Fruit fly (Drosophila melanogaster) whole organism, embryonic: ENCODE results near the gene CG18281.
A peak's percentile ranks its signal among the peaks of the same experiment; 100 is the strongest.

Experiments used
- Adf1 ChIP-seq: fragments of 200-800 bp; sonication (Bioruptor generic); IDR thresholded peaks from 2 replicates; pipeline ENCODE4 v1.3.6; 2022; ENCODE audit warnings: missing biosample characterization, missing genetic modification characterization
- Aef1 ChIP-seq: fragments of 200-800 bp; sonication (Bioruptor generic); IDR thresholded peaks from 3 replicates; pipeline ENCODE4 v1.3.6; 2022; ENCODE audit warnings: missing biosample characterization, missing genetic modification characterization
- CG10565 ChIP-seq: fragments of 200-800 bp; sonication (Bioruptor generic); optimal IDR thresholded peaks from 3 replicates; lab custom pipeline; 2016; ENCODE audit warnings: missing biosample characterization, mild to moderate bottlenecking, missing genetic modification characterization
- CG10979 ChIP-seq: fragments of 200-800 bp; sonication (Bioruptor generic); optimal IDR thresholded peaks from 2 replicates; lab custom pipeline; 2018; ENCODE audit warnings: missing biosample characterization, mild to moderate bottlenecking, missing genetic modification characterization, moderate library complexity
- CG11504 ChIP-seq: fragments of 200-800 bp; sonication (Bioruptor generic); optimal IDR thresholded peaks from 3 replicates; lab custom pipeline; 2019; ENCODE audit warnings: missing biosample characterization, mild to moderate bottlenecking, missing genetic modification characterization, moderate library complexity
- CG12769 ChIP-seq: fragments of 200-800 bp; sonication (Bioruptor generic); optimal IDR thresholded peaks from 2 replicates; lab custom pipeline; 2019; ENCODE audit warnings: missing biosample characterization, mild to moderate bottlenecking, missing genetic modification characterization, moderate library complexity
- CG13624 ChIP-seq: fragments of 200-800 bp; sonication (Bioruptor generic); optimal IDR thresholded peaks from 2 replicates; lab custom pipeline; 2016; ENCODE audit warnings: missing biosample characterization, missing genetic modification characterization
- CG15479 ChIP-seq: fragments of 200-800 bp; sonication (Bioruptor generic); optimal IDR thresholded peaks from 3 replicates; lab custom pipeline; 2019; ENCODE audit warnings: missing biosample characterization, mild to moderate bottlenecking, missing genetic modification characterization, moderate library complexity
- CG1603 ChIP-seq: fragments of 200-800 bp; sonication (Bioruptor generic); optimal IDR thresholded peaks from 2 replicates; lab custom pipeline; 2019; ENCODE audit warnings: missing biosample characterization, mild to moderate bottlenecking, missing genetic modification characterization, moderate library complexity
- CG17359 ChIP-seq: fragments of 200-800 bp; sonication (Bioruptor generic); optimal IDR thresholded peaks from 3 replicates; lab custom pipeline; 2018; ENCODE audit warnings: missing biosample characterization, mild to moderate bottlenecking, missing genetic modification characterization, moderate library complexity
- CG2712 ChIP-seq: fragments of 200-800 bp; optimal IDR thresholded peaks from 3 replicates; lab custom pipeline; 2019; ENCODE audit warnings: missing biosample characterization, mild to moderate bottlenecking, missing genetic modification characterization, moderate library complexity
- CG30431 ChIP-seq: fragments of 200-800 bp; sonication (Bioruptor generic); optimal IDR thresholded peaks from 2 replicates; lab custom pipeline; 2017; ENCODE audit warnings: missing biosample characterization, missing genetic modification characterization
- CG32532 ChIP-seq: fragments of 200-800 bp; sonication (Bioruptor generic); IDR thresholded peaks from 2 replicates; pipeline ENCODE4 v1.3.6; 2022; ENCODE audit warnings: missing biosample characterization, missing genetic modification characterization
- CG34376 ChIP-seq: fragments of 200-800 bp; sonication (Bioruptor generic); optimal IDR thresholded peaks from 2 replicates; lab custom pipeline; 2018; ENCODE audit warnings: missing biosample characterization, mild to moderate bottlenecking, missing genetic modification characterization
- CG4707 ChIP-seq: fragments of 200-800 bp; sonication (Bioruptor generic); optimal IDR thresholded peaks from 2 replicates; lab custom pipeline; 2018; ENCODE audit warnings: missing biosample characterization, mild to moderate bottlenecking, missing genetic modification characterization, moderate library complexity
- CG6254 ChIP-seq: fragments of 200-800 bp; sonication (Bioruptor generic); optimal IDR thresholded peaks from 3 replicates; lab custom pipeline; 2017; ENCODE audit warnings: mild to moderate bottlenecking, missing biosample characterization, missing genetic modification reagents, missing genetic modification characterization
- CG7556 ChIP-seq: fragments of 200-800 bp; sonication (Bioruptor generic); optimal IDR thresholded peaks from 2 replicates; lab custom pipeline; 2017; ENCODE audit warnings: missing biosample characterization, mild to moderate bottlenecking, missing genetic modification characterization
- CG7839 ChIP-seq: fragments of 200-800 bp; sonication (Bioruptor generic); optimal IDR thresholded peaks from 3 replicates; lab custom pipeline; 2018; ENCODE audit warnings: missing biosample characterization, mild to moderate bottlenecking, missing genetic modification characterization, moderate library complexity
- CG8359 ChIP-seq: fragments of 200-800 bp; sonication (Bioruptor generic); optimal IDR thresholded peaks from 2 replicates; lab custom pipeline; 2017; ENCODE audit warnings: missing biosample characterization, mild to moderate bottlenecking, missing genetic modification characterization, borderline replicate concordance
- CG9797 ChIP-seq: fragments of 200-800 bp; sonication (Bioruptor generic); optimal IDR thresholded peaks from 3 replicates; lab custom pipeline; 2018; ENCODE audit warnings: missing biosample characterization, mild to moderate bottlenecking, missing genetic modification characterization
- CHES-1-like ChIP-seq: fragments of 200-800 bp; sonication (Bioruptor generic); optimal IDR thresholded peaks from 2 replicates; lab custom pipeline; 2016; ENCODE audit warnings: missing biosample characterization, missing genetic modification characterization
- Dad ChIP-seq: fragments of 200-800 bp; sonication (Bioruptor generic); optimal IDR thresholded peaks from 3 replicates; lab custom pipeline; 2016; ENCODE audit warnings: missing biosample characterization, missing genetic modification characterization
- Deaf1 ChIP-seq: fragments of 200-800 bp; optimal IDR thresholded peaks from 3 replicates; lab custom pipeline; 2019; ENCODE audit warnings: missing biosample characterization, mild to moderate bottlenecking, missing genetic modification characterization, moderate library complexity
- HmgD ChIP-seq: fragments of 200-800 bp; sonication (Bioruptor generic); optimal IDR thresholded peaks from 3 replicates; lab custom pipeline; 2016; ENCODE audit warnings: missing biosample characterization, missing genetic modification characterization
- Hsf ChIP-seq: fragments of 200-800 bp; sonication (Bioruptor generic); optimal IDR thresholded peaks from 3 replicates; lab custom pipeline; 2016; ENCODE audit warnings: missing biosample characterization, missing genetic modification characterization
- Nf-YA ChIP-seq: fragments of 200-800 bp; sonication (Bioruptor generic); IDR thresholded peaks from 2 replicates; pipeline ENCODE4 v1.3.6; 2022; ENCODE audit warnings: missing biosample characterization, missing genetic modification characterization
- Ravus ChIP-seq: fragments of 200-800 bp; sonication (Bioruptor generic); IDR thresholded peaks from 2 replicates; pipeline ENCODE4 v1.3.6; 2022; ENCODE audit warnings: missing biosample characterization, missing genetic modification characterization
- Spps ChIP-seq: fragments of 200-800 bp; sonication (Bioruptor generic); optimal IDR thresholded peaks from 2 replicates; lab custom pipeline; 2018; ENCODE audit warnings: missing biosample characterization, mild to moderate bottlenecking, missing genetic modification characterization
- Trl ChIP-seq, 3 experiments: fragments of >200 bp in 2 of 3; fragments of 200-800 bp in 1 of 3; sonication (Bioruptor generic) in 1 of 3; optimal IDR thresholded peaks; 2 replicates in 1 of 3; 3 replicates in 2 of 3; lab custom pipeline; 2016 to 2017; ENCODE audit warnings: missing biosample characterization in 1 of 3, missing genetic modification characterization in 1 of 3
- Usf ChIP-seq: fragments of 200-800 bp; sonication (Bioruptor generic); optimal IDR thresholded peaks from 2 replicates; lab custom pipeline; 2017; ENCODE audit warnings: missing genotype, missing biosample characterization, missing genetic modification characterization
- al ChIP-seq: fragments of 200-800 bp; sonication (Bioruptor generic); IDR thresholded peaks from 2 replicates; pipeline ENCODE4 v1.3.6; 2022; ENCODE audit warnings: missing biosample characterization, missing genetic modification characterization
- ato ChIP-seq: fragments of 200-800 bp; sonication (Bioruptor generic); IDR thresholded peaks from 2 replicates; pipeline ENCODE4 v1.3.6; 2022; ENCODE audit warnings: missing biosample characterization, missing genetic modification characterization; ENCODE audit not compliant: partially characterized antibody
- corto ChIP-seq: fragments of 200-800 bp; sonication (Bioruptor generic); optimal IDR thresholded peaks from 2 replicates; lab custom pipeline; 2016; ENCODE audit warnings: missing biosample characterization, mild to moderate bottlenecking, missing genetic modification characterization, moderate library complexity
- crc ChIP-seq: fragments of 200-800 bp; sonication (Bioruptor generic); optimal IDR thresholded peaks from 2 replicates; lab custom pipeline; 2016; ENCODE audit warnings: missing biosample characterization, missing genetic modification characterization
- ftz-f1 ChIP-seq: fragments of 200-800 bp; sonication (Bioruptor generic); optimal IDR thresholded peaks from 2 replicates; lab custom pipeline; 2016; ENCODE audit warnings: missing biosample characterization, missing genetic modification characterization
- fu2 ChIP-seq: fragments of 200-800 bp; sonication (Bioruptor generic); optimal IDR thresholded peaks from 2 replicates; lab custom pipeline; 2016; ENCODE audit warnings: missing biosample characterization, missing genetic modification characterization
- gce ChIP-seq: fragments of 200-800 bp; sonication (Bioruptor generic); IDR thresholded peaks from 3 replicates; pipeline ENCODE4 v1.3.6; 2022; ENCODE audit warnings: missing biosample characterization, missing genetic modification characterization
- gsb-n ChIP-seq: fragments of 200-800 bp; sonication (Bioruptor generic); optimal IDR thresholded peaks from 3 replicates; lab custom pipeline; 2018; ENCODE audit warnings: missing biosample characterization, mild to moderate bottlenecking, missing genetic modification characterization
- nau ChIP-seq: fragments of 200-800 bp; sonication (Bioruptor generic); optimal IDR thresholded peaks from 3 replicates; lab custom pipeline; 2017; ENCODE audit warnings: missing biosample characterization, mild to moderate bottlenecking, missing genetic modification characterization, missing genetic modification reagents
- phol ChIP-seq: fragments of 200-800 bp; sonication (Bioruptor generic); optimal IDR thresholded peaks from 3 replicates; lab custom pipeline; 2018; ENCODE audit warnings: missing biosample characterization, mild to moderate bottlenecking, missing genetic modification characterization, moderate library complexity
- row ChIP-seq: fragments of 200-800 bp; sonication (Bioruptor generic); IDR thresholded peaks from 3 replicates; pipeline ENCODE4 v1.3.6; 2022; ENCODE audit warnings: missing biosample characterization, missing genetic modification characterization
- salm ChIP-seq: fragments of 200-800 bp; sonication (Bioruptor generic); optimal IDR thresholded peaks from 2 replicates; lab custom pipeline; 2018; ENCODE audit warnings: missing biosample characterization, mild to moderate bottlenecking, missing genetic modification characterization
- schlank ChIP-seq: fragments of 200-800 bp; sonication (Bioruptor generic); optimal IDR thresholded peaks from 2 replicates; lab custom pipeline; 2018; ENCODE audit warnings: missing biosample characterization, mild to moderate bottlenecking, missing genetic modification characterization
- sens ChIP-seq: fragments of 200-800 bp; sonication (Bioruptor generic); peaks from one replicate; lab custom pipeline; 2016; ENCODE audit warnings: missing biosample characterization, missing genetic modification characterization
- shn ChIP-seq: fragments of 200-800 bp; sonication (Bioruptor generic); optimal IDR thresholded peaks from 3 replicates; lab custom pipeline; 2016; ENCODE audit warnings: missing biosample characterization, missing genetic modification characterization
- sima ChIP-seq: fragments of 200-800 bp; sonication (Bioruptor generic); optimal IDR thresholded peaks from 2 replicates; lab custom pipeline; 2016; ENCODE audit warnings: missing biosample characterization, missing genetic modification characterization
- sna ChIP-seq: fragments of 200-800 bp; sonication (Bioruptor generic); IDR thresholded peaks from 2 replicates; pipeline ENCODE4 v1.3.6; 2022; ENCODE audit warnings: missing biosample characterization, missing genetic modification characterization; ENCODE audit not compliant: partially characterized antibody
- stc ChIP-seq: fragments of 200-800 bp; sonication (Bioruptor generic); IDR thresholded peaks from 2 replicates; pipeline ENCODE4 v1.3.6; 2022; ENCODE audit warnings: missing biosample characterization, missing genetic modification characterization
- vvl ChIP-seq: fragments of 200-800 bp; sonication (Bioruptor generic); IDR thresholded peaks from 2 replicates; pipeline ENCODE4 v1.3.6; 2022; ENCODE audit warnings: missing biosample characterization, missing genetic modification characterization

CG18281 gene

dm6 chr3L:20509121-20509934, 9.7 kb downstream of the CG18281 start (continued):
- no peak for TF ChIP-seq stc (GFP tag; lab: Robert Waterston, UW)
- TF ChIP-seq CG6254 (GFP tag; lab: Kevin White, UChicago), result peak; percentile 65
- TF ChIP-seq CG10565 (GFP tag; lab: Kevin White, UChicago), result no peak
- no peak for TF ChIP-seq CG15479
- TF ChIP-seq Hsf (GFP tag; lab: Kevin White, UChicago), result peak; percentile 76
- TF ChIP-seq CHES-1-like, result peak; percentile 77
- peak; percentile 70 for TF ChIP-seq CG17359
- peak; percentile 93 for TF ChIP-seq CG7556 (GFP tag; lab: Kevin White, UChicago)
- TF ChIP-seq CG2712 (tag; lab: Kevin White, UChicago), result peak; percentile 85
- TF ChIP-seq al, result peak; percentile 53
- TF ChIP-seq vvl (GFP tag; lab: Robert Waterston, UW), result no peak; the same call in 1 of the 2 replicates
- TF ChIP-seq Nf-YA, result no peak
- TF ChIP-seq fu2, result peak; percentile 58
- peak; percentile 55 for TF ChIP-seq Usf
- peak; percentile 75 for TF ChIP-seq phol (tag; lab: Kevin White, UChicago)
- peak; percentile 97 for TF ChIP-seq sens (GFP tag; lab: Kevin White, UChicago)
- TF ChIP-seq sna (GFP tag; lab: Robert Waterston, UW), result no peak
- peak; percentile 54 for TF ChIP-seq Dad (GFP tag; lab: Kevin White, UChicago)
- TF ChIP-seq CG8359 (GFP tag; lab: Kevin White, UChicago), result peak; percentile 18
- peak; percentile 88 for TF ChIP-seq CG7839 (tag; lab: Kevin White, UChicago)
- peak; percentile 91 for TF ChIP-seq row
- TF ChIP-seq ato, result no peak
- TF ChIP-seq Deaf1 (tag; lab: Kevin White, UChicago), result peak; percentile 60
- TF ChIP-seq Trl (optimal IDR thresholded peaks at IDR 0.05; lab: Kevin White, UChicago), result peak; percentile 65 to 74
- peak; percentile 66 for TF ChIP-seq Trl (GFP tag; optimal IDR thresholded peaks at IDR 0.05; lab: Kevin White, UChicago)
- TF ChIP-seq CG34376 (GFP tag; lab: Kevin White, UChicago), result peak; percentile 58
- TF ChIP-seq CG13624 (GFP tag; lab: Kevin White, UChicago), result peak; percentile 83
- TF ChIP-seq schlank (tag; lab: Kevin White, UChicago), result peak; percentile 51
- peak; percentile 56 for TF ChIP-seq Spps (tag; lab: Kevin White, UChicago)
- TF ChIP-seq CG9797 (GFP tag; lab: Kevin White, UChicago), result no peak
- TF ChIP-seq corto (GFP tag; lab: Kevin White, UChicago), result no peak
- TF ChIP-seq CG11504 (tag; lab: Kevin White, UChicago), result peak; percentile 85
- peak; percentile 43 for TF ChIP-seq salm (tag; lab: Kevin White, UChicago)
- TF ChIP-seq CG30431 (GFP tag; lab: Kevin White, UChicago), result peak; percentile 62
- peak; percentile 47 for TF ChIP-seq crc (GFP tag; lab: Kevin White, UChicago)
- TF ChIP-seq CG10979 (tag; lab: Kevin White, UChicago), result peak; percentile 83
- no peak for TF ChIP-seq CG1603 (tag; lab: Kevin White, UChicago)
- no peak for TF ChIP-seq Adf1 (GFP tag; lab: Robert Waterston, UW)
- no peak for TF ChIP-seq CG4707 (GFP tag; lab: Kevin White, UChicago)
- no peak for TF ChIP-seq gce (GFP tag; lab: Robert Waterston, UW)
- peak; percentile 65; the same call in 1 of the 2 replicates for TF ChIP-seq CG32532 (GFP tag; lab: Robert Waterston, UW)
- TF ChIP-seq Aef1, result no peak; the same call in 2 of the 3 replicates
- TF ChIP-seq gsb-n (tag; lab: Kevin White, UChicago), result peak; percentile 40
- no peak for TF ChIP-seq sima (GFP tag; lab: Kevin White, UChicago)
- no peak for TF ChIP-seq ftz-f1 (GFP tag; lab: Kevin White, UChicago)
- TF ChIP-seq Ravus, result no peak
- no peak for TF ChIP-seq CG12769 (tag; lab: Kevin White, UChicago)
- TF ChIP-seq HmgD (GFP tag; lab: Kevin White, UChicago), result no peak
- peak; percentile 74 for TF ChIP-seq shn (GFP tag; lab: Kevin White, UChicago)
- TF ChIP-seq nau (GFP tag; lab: Kevin White, UChicago), result peak; percentile 70
